Worm (Caenorhabditis elegans) whole organism, L3 larva: Measurements from ENCODE around the gene flap-1.

ENCODE experiments used
- ceh-16 ChIP-seq: sonication (generic microtip); optimal IDR thresholded peaks from 2 replicates; lab custom pipeline; 2017; ENCODE audit warnings: missing biosample characterization, missing genetic modification characterization
- daf-12 ChIP-seq: fragments of 150-350 bp; optimal IDR thresholded peaks from 2 replicates; lab custom pipeline; 2014; ENCODE audit warnings: missing biosample characterization, missing genetic modification reagents, missing genetic modification characterization
- elt-2 ChIP-seq: sonication (generic microtip); optimal IDR thresholded peaks from 2 replicates; lab custom pipeline; 2016; ENCODE audit warnings: missing genetic modification reagents, mild to moderate bottlenecking, missing genetic modification characterization, missing compliant biosample characterization
- nhr-237 ChIP-seq: fragments of 150-350 bp; optimal IDR thresholded peaks from 2 replicates; lab custom pipeline; 2014; ENCODE audit warnings: missing biosample characterization, missing genetic modification characterization

DNA sequence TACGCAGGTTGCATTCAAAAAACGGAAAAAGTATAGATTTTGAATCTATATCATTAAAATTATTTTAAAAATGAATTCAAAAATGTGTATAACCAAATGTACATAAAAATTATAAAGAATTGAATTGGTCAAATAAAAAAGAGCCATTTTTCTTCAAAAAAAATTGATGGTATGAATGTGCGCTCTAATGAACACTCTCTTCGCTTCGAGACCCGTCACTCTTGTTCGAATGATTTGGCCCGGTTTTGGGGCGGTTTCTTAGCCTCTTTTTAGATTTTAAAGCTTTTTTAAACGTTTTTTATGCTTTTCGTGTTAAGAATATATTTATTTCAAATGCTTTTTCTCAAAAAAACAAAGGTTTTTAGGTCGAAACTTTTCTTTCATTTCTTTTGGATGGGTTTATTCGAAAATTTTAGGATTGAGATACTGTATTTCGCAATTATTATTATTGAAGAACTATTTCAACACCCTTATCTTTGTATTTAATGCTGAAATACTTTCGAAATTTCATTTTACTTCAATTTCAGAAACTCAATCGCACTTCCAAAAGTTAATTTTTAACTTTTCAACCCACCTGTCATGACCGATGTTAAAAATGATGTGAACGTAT, 1.0 kb upstream of the flap-1 start, which contains the start of gene inf-1:
- TF ChIP-seq daf-12 (tag; lab: Kevin White, UChicago): no peak
- no peak for TF ChIP-seq ceh-16 (tag; lab: Kevin White, UChicago)
- TF ChIP-seq elt-2 (tag; lab: Kevin White, UChicago): peak; percentile 10
- no peak for TF ChIP-seq nhr-237 (tag; lab: Kevin White, UChicago)
